Worm (Caenorhabditis elegans) whole organism, early embryonic: ENCODE measurements around the gene T01H10.11.

Source experiments
- B0310.2 ChIP-seq: sonication (generic microtip); optimal IDR thresholded peaks from 2 replicates; lab custom pipeline; 2016; ENCODE audit warnings: mild to moderate bottlenecking, missing genetic modification characterization, missing compliant biosample characterization
- F13C5.2 ChIP-seq: sonication (generic microtip); optimal IDR thresholded peaks from 2 replicates; lab custom pipeline; 2017; ENCODE audit warnings: mild to moderate bottlenecking, missing genetic modification characterization, inconsistent platforms, missing compliant biosample characterization
- aly-1 ChIP-seq: sonication (generic microtip); optimal IDR thresholded peaks from 2 replicates; lab custom pipeline; 2016; ENCODE audit warnings: missing genetic modification characterization, missing compliant biosample characterization
- ama-1 ChIP-seq: fragments of 150-350 bp; optimal IDR thresholded peaks from 2 replicates; lab custom pipeline; 2014
- ceh-13 ChIP-seq: fragments of 200-800 bp; sonication (Bioruptor generic); optimal IDR thresholded peaks from 2 replicates; lab custom pipeline; 2018; ENCODE audit warnings: mild to moderate bottlenecking, missing genetic modification characterization, missing compliant biosample characterization
- ceh-36 ChIP-seq: sonication (generic microtip); optimal IDR thresholded peaks from 2 replicates; lab custom pipeline; 2016; ENCODE audit warnings: missing genetic modification characterization, inconsistent platforms, missing compliant biosample characterization
- ets-7 ChIP-seq: sonication (generic microtip); optimal IDR thresholded peaks from 2 replicates; lab custom pipeline; 2016; ENCODE audit warnings: missing genotype, missing genetic modification characterization, missing compliant biosample characterization
- flt-1 ChIP-seq: fragments of 200-800 bp; sonication (Bioruptor generic); IDR thresholded peaks from 2 replicates; pipeline ENCODE4 v1.3.6; 2022; ENCODE audit warnings: missing genetic modification characterization, missing compliant biosample characterization
- hmbx-1 ChIP-seq: sonication (generic microtip); optimal IDR thresholded peaks from 2 replicates; lab custom pipeline; 2016; ENCODE audit warnings: mild to moderate bottlenecking, missing genetic modification characterization, missing compliant biosample characterization
- hmg-4 ChIP-seq: fragments of 200-800 bp; sonication (Bioruptor generic); optimal IDR thresholded peaks from 2 replicates; lab custom pipeline; 2018; ENCODE audit warnings: mild to moderate bottlenecking, missing genetic modification characterization, missing compliant biosample characterization
- hnd-1 ChIP-seq: sonication (generic microtip); optimal IDR thresholded peaks from 2 replicates; lab custom pipeline; 2016; ENCODE audit warnings: missing genetic modification characterization, missing compliant biosample characterization
- pes-1 ChIP-seq: fragments of 200-800 bp; sonication (Bioruptor generic); IDR thresholded peaks from 2 replicates; pipeline ENCODE4 v1.3.6; 2022; ENCODE audit warnings: missing genetic modification reagents, missing genetic modification characterization, missing compliant biosample characterization
- scrt-1 ChIP-seq: fragments of 200-800 bp; sonication (Bioruptor generic); IDR thresholded peaks from 2 replicates; pipeline ENCODE4 v1.3.6; 2022; ENCODE audit warnings: missing genetic modification characterization, missing compliant biosample characterization
- sea-1 ChIP-seq: fragments of 200-800 bp; sonication (Bioruptor generic); conservative IDR thresholded peaks from 2 replicates; pipeline ENCODE4 v1.3.6; 2022; ENCODE audit warnings: missing genetic modification characterization, missing compliant biosample characterization
- tbx-11 ChIP-seq: fragments of 200-800 bp; sonication (Bioruptor generic); IDR thresholded peaks from 2 replicates; pipeline ENCODE4 v1.3.6; 2022; ENCODE audit warnings: missing genetic modification characterization, missing compliant biosample characterization
- tbx-37 ChIP-seq: fragments of 200-800 bp; sonication (Bioruptor generic); conservative IDR thresholded peaks from 2 replicates; pipeline ENCODE4 v1.3.6; 2022; ENCODE audit warnings: missing genetic modification reagents, missing genetic modification characterization, missing compliant biosample characterization
- tra-4 ChIP-seq: sonication (generic microtip); optimal IDR thresholded peaks from 2 replicates; lab custom pipeline; 2017; ENCODE audit warnings: missing genetic modification characterization, missing compliant biosample characterization

Gene T01H10.11

DNA sequence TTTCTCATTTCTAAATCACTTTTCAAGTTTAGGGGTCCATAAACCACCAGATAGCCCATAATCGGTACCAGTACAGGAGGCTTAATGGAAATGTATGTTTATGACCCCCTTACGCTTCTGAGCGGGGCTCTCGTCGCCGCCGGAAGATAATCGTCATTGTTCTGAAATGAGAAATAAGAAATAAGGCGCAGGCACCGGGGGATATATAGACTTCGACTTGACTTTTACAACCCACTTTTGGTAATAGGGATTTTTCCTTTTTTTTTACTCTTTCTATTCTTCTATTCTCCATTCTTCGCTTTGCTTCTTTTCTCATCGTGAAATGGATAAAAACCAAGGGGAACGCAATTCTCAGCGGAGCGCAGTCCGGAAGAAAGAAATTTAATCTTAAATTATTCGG is 28.1 kb upstream of the T01H10.11 start:
- no peak for TF ChIP-seq tra-4 (tag; lab: Kevin White, UChicago)
- TF ChIP-seq F13C5.2 (tag; lab: Kevin White, UChicago), result no peak
- no peak for TF ChIP-seq ets-7 (tag; lab: Kevin White, UChicago)
- no peak for TF ChIP-seq ama-1 (lab: Kevin White, UChicago)
- TF ChIP-seq hmg-4, result no peak
- TF ChIP-seq ceh-13 (GFP tag; lab: Kevin White, UChicago), result no peak
- no peak for TF ChIP-seq scrt-1 (GFP tag; lab: Robert Waterston, UW)
- no peak for TF ChIP-seq pes-1 (GFP tag; lab: Robert Waterston, UW)
- no peak for TF ChIP-seq hmbx-1
- TF ChIP-seq tbx-11 (GFP tag; lab: Robert Waterston, UW), result no peak
- TF ChIP-seq flt-1 (GFP tag; lab: Robert Waterston, UW), result no peak
- TF ChIP-seq tbx-37 (GFP tag; lab: Robert Waterston, UW), result no peak
- no peak for TF ChIP-seq sea-1
- no peak for TF ChIP-seq ceh-36 (tag; lab: Kevin White, UChicago)
- no peak for TF ChIP-seq hnd-1 (tag; lab: Kevin White, UChicago)

DNA sequence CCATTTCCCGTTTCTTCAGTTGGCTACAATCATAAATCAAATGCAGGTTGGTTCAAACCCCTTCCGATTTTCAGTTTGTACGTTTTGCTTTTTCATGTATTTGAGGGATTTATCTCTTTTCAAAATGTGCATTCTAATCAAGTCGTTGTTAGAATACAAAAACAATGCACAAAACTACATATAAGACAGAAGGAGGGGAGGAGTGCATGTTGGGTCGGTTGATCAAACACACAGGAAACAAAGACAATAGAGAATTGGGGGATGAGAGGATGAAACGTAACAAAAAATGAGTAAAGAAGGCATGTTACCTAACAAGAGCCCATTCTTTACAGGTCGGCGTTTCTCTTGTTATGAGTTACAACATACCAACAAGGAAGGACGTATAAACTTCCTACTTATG is 25.3 kb upstream of the T01H10.11 start:
- TF ChIP-seq tbx-11 (GFP tag; lab: Robert Waterston, UW) (no peak), aly-1 (tag; lab: Kevin White, UChicago) (no peak), B0310.2 (no peak), ceh-36 (tag; lab: Kevin White, UChicago) (no peak), F13C5.2 (tag; lab: Kevin White, UChicago) (no peak), hmbx-1 (no peak), ets-7 (tag; lab: Kevin White, UChicago) (no peak), ceh-13 (GFP tag; lab: Kevin White, UChicago) (no peak), scrt-1 (GFP tag; lab: Robert Waterston, UW) (no peak)

DNA sequence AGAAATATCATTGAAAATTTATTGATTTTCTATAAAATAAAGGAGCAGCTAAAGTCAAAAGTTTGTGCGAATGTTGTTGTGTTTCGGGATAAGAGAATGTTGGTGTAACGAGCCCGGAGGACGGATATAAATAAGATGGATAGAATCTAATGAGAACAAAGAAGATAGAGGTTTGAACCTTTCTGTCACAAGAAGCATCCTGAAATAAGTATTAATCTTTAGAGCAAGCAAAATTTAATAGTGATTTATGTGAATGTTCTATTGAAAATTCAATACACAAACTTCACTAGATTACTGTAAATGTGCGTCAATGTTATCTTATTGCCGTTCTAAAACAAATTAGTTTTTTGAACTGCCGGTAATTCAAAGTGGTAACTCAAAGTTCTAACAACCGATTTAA is 19.5 kb upstream of the T01H10.11 start, which contains the start of gene W03G11.3:
W03G11.3 (minus strand) TSS at position 101 of the 400 bp plus-strand sequence.
- no peak for TF ChIP-seq tra-4 (tag; lab: Kevin White, UChicago)
- TF ChIP-seq flt-1 (GFP tag; lab: Robert Waterston, UW), result no peak
- no peak for TF ChIP-seq hmg-4
- TF ChIP-seq ets-7 (tag; lab: Kevin White, UChicago), result no peak
- no peak for TF ChIP-seq hmbx-1
- no peak for TF ChIP-seq B0310.2

DNA sequence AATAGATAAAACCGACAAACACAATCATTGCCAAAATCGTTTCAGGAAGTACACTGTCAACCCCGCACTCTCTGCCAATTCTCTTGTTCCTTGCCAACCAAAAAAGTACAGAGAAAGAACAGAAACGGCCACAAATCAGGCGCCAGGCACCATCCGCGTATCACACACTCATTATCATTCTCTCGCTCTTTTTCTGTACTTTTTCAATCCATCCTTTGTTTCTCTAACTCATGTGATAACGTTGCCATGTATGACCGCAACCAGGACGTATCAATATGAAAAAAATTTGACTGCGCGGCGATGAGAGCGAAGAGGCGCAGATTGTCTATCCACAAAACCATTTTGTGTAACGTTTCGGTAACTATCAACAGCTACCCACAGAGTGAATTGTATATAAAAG is 18.6 kb upstream of the T01H10.11 start, which contains the start of gene col-181:
col-181 (plus strand) TSS at position 301 of the 400 bp plus-strand sequence.
- no peak for TF ChIP-seq F13C5.2 (tag; lab: Kevin White, UChicago)

DNA sequence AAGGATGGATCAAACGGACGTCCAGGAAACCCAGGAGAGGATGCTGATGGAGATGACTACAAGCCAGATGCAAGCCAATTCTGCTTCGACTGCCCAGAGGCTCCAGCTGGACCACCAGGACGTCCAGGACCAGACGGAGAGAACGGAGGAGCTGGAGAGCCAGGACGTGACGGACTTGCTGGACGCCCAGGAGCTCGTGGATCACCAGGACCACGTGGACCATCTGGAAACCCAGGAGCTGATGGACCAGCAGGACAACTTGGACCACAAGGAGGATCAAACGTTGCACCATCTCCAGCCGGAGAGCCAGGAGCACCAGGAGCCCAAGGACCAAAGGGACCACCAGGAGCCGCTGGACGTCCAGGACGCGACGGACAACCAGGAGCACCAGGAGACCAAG is 17.8 kb upstream of the T01H10.11 start:
- TF ChIP-seq sea-1 (no peak), ceh-13 (GFP tag; lab: Kevin White, UChicago) (no peak), aly-1 (tag; lab: Kevin White, UChicago) (no peak), F13C5.2 (tag; lab: Kevin White, UChicago) (no peak), hnd-1 (tag; lab: Kevin White, UChicago) (no peak), B0310.2 (no peak), pes-1 (GFP tag; lab: Robert Waterston, UW) (no peak), tbx-37 (GFP tag; lab: Robert Waterston, UW) (no peak), flt-1 (GFP tag; lab: Robert Waterston, UW) (no peak), ama-1 (lab: Kevin White, UChicago) (no peak), ceh-36 (tag; lab: Kevin White, UChicago) (no peak), scrt-1 (GFP tag; lab: Robert Waterston, UW) (no peak), hmg-4 (no peak), tra-4 (tag; lab: Kevin White, UChicago) (no peak), hmbx-1 (no peak), ets-7 (tag; lab: Kevin White, UChicago) (no peak), tbx-11 (GFP tag; lab: Robert Waterston, UW) (no peak)

DNA sequence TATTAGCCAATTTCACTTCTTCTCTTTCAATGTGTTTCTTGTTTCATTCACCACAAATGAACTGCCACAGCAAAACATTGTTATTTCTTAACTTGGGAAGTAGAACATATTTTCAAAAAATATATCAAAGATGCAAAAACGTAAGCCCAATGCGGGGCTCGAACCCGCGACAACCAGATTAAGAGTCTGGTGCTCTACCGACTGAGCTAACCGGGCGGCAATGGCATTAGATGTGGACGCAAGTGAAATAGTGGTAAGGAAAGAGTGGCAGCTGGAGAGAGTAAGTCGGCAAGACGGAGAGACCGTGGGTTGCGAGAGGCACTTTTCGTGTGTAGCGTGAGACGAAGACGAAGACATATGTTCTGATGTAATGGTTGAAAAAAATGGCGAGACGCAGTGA is 17.2 kb upstream of the T01H10.11 start:
- TF ChIP-seq ceh-36 (tag; lab: Kevin White, UChicago) (peak; percentile 98), ets-7 (tag; lab: Kevin White, UChicago) (peak; percentile 94), ama-1 (lab: Kevin White, UChicago) (no peak), tbx-11 (GFP tag; lab: Robert Waterston, UW) (peak; percentile 99), B0310.2 (peak; percentile 95), ceh-13 (GFP tag; lab: Kevin White, UChicago) (peak; percentile 97), flt-1 (GFP tag; lab: Robert Waterston, UW) (peak; percentile 99), tra-4 (tag; lab: Kevin White, UChicago) (peak; percentile 86), hmbx-1 (peak; percentile 88), sea-1 (peak; percentile 97), hmg-4 (no peak), hnd-1 (tag; lab: Kevin White, UChicago) (peak; percentile 93), scrt-1 (GFP tag; lab: Robert Waterston, UW) (peak; percentile 99), aly-1 (tag; lab: Kevin White, UChicago) (peak; percentile 97), tbx-37 (GFP tag; lab: Robert Waterston, UW) (peak; percentile 99), pes-1 (GFP tag; lab: Robert Waterston, UW) (peak; percentile 99), F13C5.2 (tag; lab: Kevin White, UChicago) (peak; percentile 99)

DNA sequence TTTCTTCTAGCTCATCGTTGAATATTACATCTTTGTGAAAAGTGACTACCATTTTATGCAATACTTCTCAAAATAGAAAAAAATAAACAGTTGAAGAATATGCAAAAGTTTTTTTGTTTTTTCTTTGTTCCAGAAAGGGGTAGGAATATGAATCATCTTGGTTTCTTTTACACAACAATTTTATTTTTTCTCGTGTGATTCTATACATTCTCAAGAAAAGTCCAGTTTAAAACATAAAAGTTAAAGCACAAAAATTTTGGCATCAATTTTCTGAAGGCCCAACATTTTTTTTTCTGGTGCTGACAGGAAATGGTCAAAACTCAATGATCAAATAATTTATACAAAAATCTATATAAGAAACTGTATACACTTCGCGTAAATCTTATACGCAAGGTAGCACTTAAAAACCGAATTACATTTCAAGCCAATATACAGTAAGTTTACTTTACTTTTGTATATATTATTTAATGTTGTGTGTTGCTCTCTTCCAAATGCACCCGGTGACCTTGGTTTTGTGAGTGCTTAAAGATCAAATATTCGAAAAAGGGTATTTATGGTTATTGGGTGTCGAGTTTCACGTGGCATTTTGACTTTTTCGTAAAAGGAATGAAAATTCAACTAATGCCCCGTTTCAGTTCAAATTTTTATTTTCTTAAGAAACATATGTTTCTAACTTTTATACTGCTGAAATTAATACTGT is 14.6 kb upstream of the T01H10.11 start, which contains the start of the genes W03G11.2 and lgc-13:
W03G11.2 (minus strand) TSS at position 101 of the 700 bp plus-strand sequence.
lgc-13 (plus strand) TSS at position 650 of the 700 bp plus-strand sequence.
- no peak for TF ChIP-seq ceh-36 (tag; lab: Kevin White, UChicago)
- no peak for TF ChIP-seq tra-4 (tag; lab: Kevin White, UChicago)
- no peak for TF ChIP-seq pes-1 (GFP tag; lab: Robert Waterston, UW)
- no peak for TF ChIP-seq hnd-1 (tag; lab: Kevin White, UChicago)
- no peak for TF ChIP-seq B0310.2
- no peak for TF ChIP-seq hmg-4
- no peak for TF ChIP-seq flt-1 (GFP tag; lab: Robert Waterston, UW)
- TF ChIP-seq ceh-13 (GFP tag; lab: Kevin White, UChicago), result no peak
- no peak for TF ChIP-seq ets-7 (tag; lab: Kevin White, UChicago)
- TF ChIP-seq F13C5.2 (tag; lab: Kevin White, UChicago), result no peak
- TF ChIP-seq sea-1, result no peak
- TF ChIP-seq scrt-1 (GFP tag; lab: Robert Waterston, UW), result no peak
